Worm (Caenorhabditis elegans) whole organism, L3 larva: ENCODE data around the gene fbxc-32.

Experiments used
- R02D3.7 ChIP-seq: fragments of 150-350 bp; optimal IDR thresholded peaks from 2 replicates; lab custom pipeline; 2014; ENCODE audit warnings: missing biosample characterization, missing genetic modification characterization
- ZK546.5 ChIP-seq: sonication (generic microtip); optimal IDR thresholded peaks from 2 replicates; lab custom pipeline; 2017; ENCODE audit warnings: missing biosample characterization, missing genetic modification characterization
- aly-2 ChIP-seq: fragments of 150-350 bp; optimal IDR thresholded peaks from 2 replicates; lab custom pipeline; 2014; ENCODE audit warnings: missing biosample characterization, missing genetic modification characterization
- ama-1 ChIP-seq: fragments of 150-350 bp; optimal IDR thresholded peaks from 2 replicates; lab custom pipeline; 2018
- ceh-16 ChIP-seq: sonication (generic microtip); optimal IDR thresholded peaks from 2 replicates; lab custom pipeline; 2017; ENCODE audit warnings: missing biosample characterization, missing genetic modification characterization
- ceh-28 ChIP-seq: fragments of 150-350 bp; optimal IDR thresholded peaks from 2 replicates; lab custom pipeline; 2014; ENCODE audit warnings: missing biosample characterization, missing genetic modification reagents, missing genetic modification characterization
- ceh-82 ChIP-seq: fragments of 150-350 bp; optimal IDR thresholded peaks from 2 replicates; lab custom pipeline; 2014; ENCODE audit warnings: missing biosample characterization, missing genetic modification characterization
- ceh-9 ChIP-seq: sonication (generic microtip); optimal IDR thresholded peaks from 2 replicates; lab custom pipeline; 2018; ENCODE audit warnings: missing biosample characterization, missing genetic modification characterization
- daf-12 ChIP-seq: fragments of 150-350 bp; optimal IDR thresholded peaks from 2 replicates; lab custom pipeline; 2014; ENCODE audit warnings: missing biosample characterization, missing genetic modification reagents, missing genetic modification characterization
- egl-27 ChIP-seq: sonication (generic microtip); optimal IDR thresholded peaks from 4 replicates; lab custom pipeline; 2017; ENCODE audit warnings: missing biosample characterization, missing genetic modification reagents, missing genetic modification characterization
- egl-5 ChIP-seq: fragments of 150-350 bp; optimal IDR thresholded peaks from 2 replicates; lab custom pipeline; 2017; ENCODE audit warnings: missing biosample characterization, missing genetic modification reagents, missing genetic modification characterization, inconsistent platforms
- elt-2 ChIP-seq: sonication (generic microtip); optimal IDR thresholded peaks from 2 replicates; lab custom pipeline; 2016; ENCODE audit warnings: missing genetic modification reagents, mild to moderate bottlenecking, missing genetic modification characterization, missing compliant biosample characterization
- elt-3 ChIP-seq, 3 experiments: fragments of 150-350 bp in 1 of 3; sonication (generic microtip) in 2 of 3; optimal IDR thresholded peaks; 2 replicates in 2 of 3; 4 replicates in 1 of 3; lab custom pipeline; 2014 to 2017; ENCODE audit warnings: missing biosample characterization in 3 of 3, missing genetic modification characterization in 3 of 3
- eor-1 ChIP-seq, 2 experiments: fragments of 150-350 bp; optimal IDR thresholded peaks; 2 replicates each; lab custom pipeline; 2014 to 2018; ENCODE audit warnings: missing biosample characterization in 2 of 2, missing genetic modification characterization in 2 of 2
- fkh-10 ChIP-seq: sonication (generic microtip); optimal IDR thresholded peaks from 2 replicates; lab custom pipeline; 2017; ENCODE audit warnings: missing biosample characterization, missing genetic modification reagents, missing genetic modification characterization
- fkh-2 ChIP-seq: fragments of 150-350 bp; optimal IDR thresholded peaks from 2 replicates; lab custom pipeline; 2014; ENCODE audit warnings: missing biosample characterization, missing genetic modification reagents, missing genetic modification characterization
- fos-1 ChIP-seq: fragments of 150-350 bp; optimal IDR thresholded peaks from 2 replicates; lab custom pipeline; 2014; ENCODE audit warnings: missing biosample characterization, missing genetic modification characterization
- hmg-11 ChIP-seq: sonication (generic microtip); optimal IDR thresholded peaks from 2 replicates; lab custom pipeline; 2016; ENCODE audit warnings: missing genetic modification characterization, missing compliant biosample characterization
- jun-1 ChIP-seq: fragments of 150-350 bp; optimal IDR thresholded peaks from 2 replicates; lab custom pipeline; 2014; ENCODE audit warnings: missing biosample characterization, missing genetic modification reagents, missing genetic modification characterization
- lin-15B ChIP-seq: fragments of 150-350 bp; optimal IDR thresholded peaks from 2 replicates; lab custom pipeline; 2014; ENCODE audit warnings: missing biosample characterization, missing genetic modification characterization
- lin-39 ChIP-seq: fragments of 150-350 bp; optimal IDR thresholded peaks from 2 replicates; lab custom pipeline; 2018; ENCODE audit warnings: missing biosample characterization, missing genetic modification reagents, missing genetic modification characterization
- lsy-12 ChIP-seq: sonication (generic microtip); optimal IDR thresholded peaks from 2 replicates; lab custom pipeline; 2016; ENCODE audit warnings: mild to moderate bottlenecking, missing genetic modification characterization, missing compliant biosample characterization
- mdl-1 ChIP-seq: fragments of 150-350 bp; optimal IDR thresholded peaks from 2 replicates; lab custom pipeline; 2014; ENCODE audit warnings: missing biosample characterization, missing genetic modification characterization
- mml-1 ChIP-seq: fragments of 150-350 bp; sonication (generic microtip); optimal IDR thresholded peaks from 3 replicates; lab custom pipeline; 2014; ENCODE audit warnings: missing biosample characterization, missing genetic modification characterization
- nhr-11 ChIP-seq: fragments of 150-350 bp; optimal IDR thresholded peaks from 2 replicates; lab custom pipeline; 2014; ENCODE audit warnings: missing biosample characterization, missing genetic modification characterization
- nhr-237 ChIP-seq: fragments of 150-350 bp; optimal IDR thresholded peaks from 2 replicates; lab custom pipeline; 2014; ENCODE audit warnings: missing biosample characterization, missing genetic modification characterization
- nhr-25 ChIP-seq: sonication (generic microtip); optimal IDR thresholded peaks from 2 replicates; lab custom pipeline; 2017; ENCODE audit warnings: missing biosample characterization, missing genetic modification characterization
- nhr-28 ChIP-seq: fragments of 150-350 bp; optimal IDR thresholded peaks from 2 replicates; lab custom pipeline; 2014; ENCODE audit warnings: missing biosample characterization, missing genetic modification characterization
- nhr-43 ChIP-seq: sonication (generic microtip); optimal IDR thresholded peaks from 2 replicates; lab custom pipeline; 2016; ENCODE audit warnings: mild to moderate bottlenecking, missing genetic modification characterization, missing compliant biosample characterization; ENCODE audit not compliant: poor library complexity, severe bottlenecking
- nhr-67 ChIP-seq: fragments of 150-350 bp; optimal IDR thresholded peaks from 2 replicates; lab custom pipeline; 2014; ENCODE audit warnings: missing biosample characterization, missing genetic modification characterization
- pha-4 ChIP-seq: fragments of 150-350 bp; optimal IDR thresholded peaks from 2 replicates; lab custom pipeline; 2014; ENCODE audit warnings: missing biosample characterization, missing genetic modification reagents, missing genetic modification characterization
- pqm-1 ChIP-seq: fragments of 150-350 bp; optimal IDR thresholded peaks from 2 replicates; lab custom pipeline; 2017; ENCODE audit warnings: missing biosample characterization, missing genetic modification characterization, inconsistent platforms
- skn-1 ChIP-seq: fragments of 150-350 bp; optimal IDR thresholded peaks from 2 replicates; lab custom pipeline; 2014; ENCODE audit warnings: missing biosample characterization, missing genetic modification characterization
- snpc-4 ChIP-seq: fragments of 150-350 bp; optimal IDR thresholded peaks from 2 replicates; lab custom pipeline; 2014; ENCODE audit warnings: missing biosample characterization, missing genetic modification characterization
- tbx-2 ChIP-seq: sonication (generic microtip); optimal IDR thresholded peaks from 2 replicates; lab custom pipeline; 2016; ENCODE audit warnings: mild to moderate bottlenecking, missing genetic modification characterization, missing compliant biosample characterization
- unc-39 ChIP-seq: sonication (generic microtip); optimal IDR thresholded peaks from 4 replicates; lab custom pipeline; 2017; ENCODE audit warnings: missing biosample characterization, missing genetic modification characterization
- unc-62 ChIP-seq: fragments of 150-350 bp; sonication (generic microtip); optimal IDR thresholded peaks from 4 replicates; lab custom pipeline; 2014; ENCODE audit warnings: missing biosample characterization, missing genetic modification reagents, missing genetic modification characterization
- zag-1 ChIP-seq: fragments of 150-350 bp; optimal IDR thresholded peaks from 2 replicates; lab custom pipeline; 2014; ENCODE audit warnings: missing biosample characterization, missing genetic modification characterization
- ztf-11 ChIP-seq: fragments of 150-350 bp; optimal IDR thresholded peaks from 2 replicates; lab custom pipeline; 2014; ENCODE audit warnings: missing biosample characterization, missing genetic modification characterization
- ztf-4 ChIP-seq: fragments of 150-350 bp; optimal IDR thresholded peaks from 2 replicates; lab custom pipeline; 2014; ENCODE audit warnings: missing biosample characterization, missing genetic modification characterization

Gene fbxc-32

ce11 chrII:923521-923920 lies 24.5 kb downstream of the fbxc-32 start, which contains the start of gene fbxc-28:
Gene fbxc-28, plus strand, starts transcription at chrII:923821.
- TF ChIP-seq ztf-4 (no peak), egl-5 (tag; lab: Kevin White, UChicago) (no peak), daf-12 (tag; lab: Kevin White, UChicago) (no peak), egl-27 (tag; lab: Kevin White, UChicago) (no peak)

ce11 chrII:922778-923177 lies 25.2 kb downstream of the fbxc-32 start:
- TF ChIP-seq elt-2 (tag; lab: Kevin White, UChicago) (peak; percentile 84), lin-39 (tag; lab: Kevin White, UChicago) (no peak), snpc-4 (tag; lab: Kevin White, UChicago) (no peak), pqm-1 (peak; percentile 39), jun-1 (no peak)

- TF ChIP-seq eor-1 (tag; optimal IDR thresholded peaks at IDR 0.05; lab: Kevin White, UChicago): no peak
- peak; percentile 52 for TF ChIP-seq elt-2 (tag; lab: Kevin White, UChicago)
Measured at ce11 chrII:920326-920725, 27.7 kb downstream of the fbxc-32 start.

ce11 chrII:917324-917723 lies 30.7 kb downstream of the fbxc-32 start, which contains the start of gene fbxc-30:
Gene fbxc-30, plus strand, starts transcription at chrII:917624.
- TF ChIP-seq nhr-28 (no peak), R02D3.7 (no peak), ceh-9 (tag; lab: Kevin White, UChicago) (no peak)

ce11 chrII:915780-916179 lies 32.2 kb downstream of the fbxc-32 start, which contains the start of gene fbxc-29:
Gene fbxc-29, plus strand, starts transcription at chrII:916080.
- TF ChIP-seq nhr-11 (tag; lab: Kevin White, UChicago) (no peak), elt-2 (tag; lab: Kevin White, UChicago) (no peak), ztf-11 (no peak), skn-1 (no peak), nhr-28 (no peak), nhr-237 (tag; lab: Kevin White, UChicago) (no peak)
- TF ChIP-seq, all 47 proteins: peak for 0

ce11 chrII:915206-915605 lies 32.8 kb downstream of the fbxc-32 start:
- TF ChIP-seq ztf-11 (no peak), unc-39 (tag; lab: Kevin White, UChicago) (no peak), ZK546.5 (tag; lab: Kevin White, UChicago) (no peak), nhr-28 (no peak), ceh-28 (tag; lab: Kevin White, UChicago) (no peak), lsy-12 (no peak), aly-2 (tag; lab: Kevin White, UChicago) (no peak), tbx-2 (tag; lab: Kevin White, UChicago) (no peak), eor-1 (tag; optimal IDR thresholded peaks at IDR 0.05; lab: Kevin White, UChicago) (no peak), ama-1 (lab: Kevin White, UChicago) (no peak), pqm-1 (peak; percentile 99), egl-27 (tag; lab: Kevin White, UChicago) (peak; percentile 73), snpc-4 (tag; lab: Kevin White, UChicago) (no peak), ceh-9 (tag; lab: Kevin White, UChicago) (no peak), elt-3 (tag; optimal IDR thresholded peaks at IDR 0.05; lab: Kevin White, UChicago) (no peak), fkh-2 (no peak), nhr-43 (no peak), nhr-67 (tag; lab: Kevin White, UChicago) (no peak), skn-1 (no peak), nhr-237 (tag; lab: Kevin White, UChicago) (no peak), mdl-1 (tag; lab: Kevin White, UChicago) (no peak), ztf-4 (no peak), daf-12 (tag; lab: Kevin White, UChicago) (no peak), jun-1 (peak; percentile 98), ceh-82 (tag; lab: Kevin White, UChicago) (no peak), egl-5 (tag; lab: Kevin White, UChicago) (no peak), zag-1 (tag; lab: Kevin White, UChicago) (no peak), ceh-16 (tag; lab: Kevin White, UChicago) (no peak), unc-62 (GFP tag; lab: Kevin White, UChicago) (no peak), nhr-25 (tag; lab: Kevin White, UChicago) (no peak), lin-15B (no peak), mml-1 (no peak), pha-4 (tag; lab: Kevin White, UChicago) (peak; percentile 95), fkh-10 (GFP tag; lab: Kevin White, UChicago) (no peak), hmg-11 (tag; lab: Kevin White, UChicago) (no peak), fos-1 (peak; percentile 49), elt-2 (tag; lab: Kevin White, UChicago) (peak; percentile 100), lin-39 (tag; lab: Kevin White, UChicago) (no peak)
